Worm (Caenorhabditis elegans): Measurements from ENCODE around the gene K02G10.5.
A peak's percentile ranks its signal among the peaks of the same experiment; 100 is the strongest.

K02G10.5 gene

DNA sequence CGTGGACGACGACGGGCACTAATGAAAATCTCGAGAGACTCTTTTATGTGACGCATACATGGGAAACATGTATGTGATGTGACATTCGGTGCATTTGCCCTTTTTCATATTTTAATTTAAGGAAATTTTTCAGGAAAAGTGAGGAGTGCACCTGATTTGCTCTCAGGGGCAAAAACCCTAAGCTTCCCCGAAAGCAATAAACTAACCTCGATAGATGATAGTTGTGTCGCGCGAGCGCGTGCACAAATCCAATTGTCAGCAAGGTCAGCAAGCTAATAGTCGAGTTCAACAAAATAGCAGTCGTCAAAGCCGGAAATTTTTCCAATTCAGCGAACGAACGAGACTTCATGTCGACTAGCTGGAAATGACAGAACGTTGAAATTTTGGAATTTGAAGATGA, 27.1 kb upstream of the K02G10.5 start:
- peak; percentile 64 for TF ChIP-seq fkh-10 (GFP tag; optimal IDR thresholded peaks at IDR 0.05)
- TF ChIP-seq ceh-16 (tag; optimal IDR thresholded peaks at IDR 0.05), result no peak

DNA sequence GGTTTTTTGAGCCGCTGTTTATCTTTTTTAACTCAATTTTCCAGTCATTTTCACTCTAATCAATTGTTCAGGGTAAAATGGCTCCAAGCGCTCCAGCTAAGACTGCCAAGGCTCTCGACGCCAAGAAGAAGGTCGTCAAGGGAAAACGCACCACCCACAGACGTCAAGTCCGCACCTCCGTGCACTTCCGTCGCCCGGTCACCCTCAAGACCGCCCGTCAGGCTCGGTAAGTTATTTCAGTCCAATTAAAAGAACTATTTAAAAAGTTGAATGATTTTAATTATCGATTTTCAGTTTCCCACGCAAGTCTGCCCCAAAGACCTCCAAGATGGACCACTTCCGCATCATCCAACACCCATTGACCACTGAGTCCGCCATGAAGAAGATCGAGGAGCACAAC, 24.1 kb upstream of the K02G10.5 start, which contains the start of gene rpl-25.1:
TSS of gene rpl-25.1 (plus strand) at position 72 of the 400 bp plus-strand sequence.
- TF ChIP-seq lsy-12 (tag; optimal IDR thresholded peaks at IDR 0.05) (no peak), ceh-16 (tag; optimal IDR thresholded peaks at IDR 0.05) (no peak)

DNA sequence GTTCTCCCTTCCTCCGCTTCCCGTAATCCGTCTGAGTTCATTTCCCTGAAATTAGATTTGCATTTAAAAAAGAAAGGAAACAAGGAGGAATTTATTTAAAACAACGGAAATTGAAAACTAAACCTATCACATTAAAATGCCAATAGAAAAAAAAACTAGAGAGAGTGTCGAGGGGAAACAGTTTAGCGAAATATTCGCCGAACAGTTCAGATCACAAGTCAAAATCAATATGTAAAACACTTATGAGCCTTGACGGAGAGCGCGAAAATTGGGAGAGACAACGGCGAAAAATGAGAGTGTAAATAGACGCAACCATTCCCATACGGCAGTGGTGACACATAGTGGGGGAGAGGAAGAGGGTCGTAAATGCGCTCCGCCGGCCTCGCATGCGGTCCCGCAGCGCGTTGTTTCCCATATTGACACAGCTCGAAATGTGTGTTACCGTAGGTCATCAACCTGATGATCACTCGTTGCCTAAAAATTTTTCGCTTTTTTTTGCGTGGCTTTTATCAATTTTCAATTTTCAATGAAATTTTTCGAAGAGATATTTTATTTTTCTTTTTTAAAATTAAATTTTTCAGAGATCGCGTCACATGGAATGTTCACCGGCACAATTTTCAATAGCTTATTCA, 20.8 kb upstream of the K02G10.5 start, which contains the start of the genes dnj-14 and glit-1:
TSS of gene dnj-14 (minus strand) at position 51 of the 632 bp plus-strand sequence.
TSS of gene glit-1 (plus strand) at position 582 of the 632 bp plus-strand sequence.
- TF ChIP-seq nhr-12 (tag; optimal IDR thresholded peaks at IDR 0.05) (no peak), R02D3.7 (tag; optimal IDR thresholded peaks at IDR 0.05) (peak; percentile 49), lin-15B (tag; optimal IDR thresholded peaks at IDR 0.05) (peak; percentile 97), lin-39 (tag; optimal IDR thresholded peaks at IDR 0.05) (peak; percentile 99), nhr-237 (tag; optimal IDR thresholded peaks at IDR 0.05) (no peak), aly-2 (tag; optimal IDR thresholded peaks at IDR 0.05) (no peak), mdl-1 (tag; optimal IDR thresholded peaks at IDR 0.05) (peak; percentile 25), elt-1 (tag; optimal IDR thresholded peaks at IDR 0.05) (peak; percentile 19), fkh-10 (GFP tag; optimal IDR thresholded peaks at IDR 0.05) (peak; percentile 23), eor-1 (tag; optimal IDR thresholded peaks at IDR 0.05) (no peak), unc-39 (tag; optimal IDR thresholded peaks at IDR 0.05) (no peak), ceh-82 (tag; optimal IDR thresholded peaks at IDR 0.05) (peak; percentile 59), nhr-28 (tag; optimal IDR thresholded peaks at IDR 0.05) (no peak), nhr-67 (tag; optimal IDR thresholded peaks at IDR 0.05) (no peak), elt-2 (tag; optimal IDR thresholded peaks at IDR 0.05) (peak; percentile 91), skn-1 (tag; optimal IDR thresholded peaks at IDR 0.05) (peak; percentile 78), nhr-43 (tag; optimal IDR thresholded peaks at IDR 0.05; ENCODE audit: poor library complexity, severe bottlenecking) (peak; percentile 77), fos-1 (tag; optimal IDR thresholded peaks at IDR 0.05) (peak; percentile 81), jun-1 (tag; optimal IDR thresholded peaks at IDR 0.05) (peak; percentile 92), ama-1 (optimal IDR thresholded peaks at IDR 0.05) (peak; percentile 28), nhr-77 (tag; optimal IDR thresholded peaks at IDR 0.05) (no peak), nhr-11 (tag; optimal IDR thresholded peaks at IDR 0.05) (peak; percentile 38), elt-3 (tag; optimal IDR thresholded peaks at IDR 0.05) (peak in 1 of 3 experiments; percentile 35), egl-27 (tag; optimal IDR thresholded peaks at IDR 0.05) (peak; percentile 43), fkh-2 (tag; optimal IDR thresholded peaks at IDR 0.05) (no peak), daf-12 (tag; optimal IDR thresholded peaks at IDR 0.05) (no peak), pha-4 (tag; optimal IDR thresholded peaks at IDR 0.05) (peak; percentile 100), ceh-28 (tag; optimal IDR thresholded peaks at IDR 0.05) (peak; percentile 75), snpc-4 (tag; optimal IDR thresholded peaks at IDR 0.05) (peak; percentile 78), nhr-23 (tag; optimal IDR thresholded peaks at IDR 0.05) (peak; percentile 91), hmg-11 (tag; optimal IDR thresholded peaks at IDR 0.05) (peak; percentile 98), zag-1 (tag; optimal IDR thresholded peaks at IDR 0.05) (no peak), tbx-2 (tag; optimal IDR thresholded peaks at IDR 0.05) (peak; percentile 19), ztf-11 (tag; optimal IDR thresholded peaks at IDR 0.05) (no peak), nhr-25 (tag; optimal IDR thresholded peaks at IDR 0.05) (peak; percentile 96), unc-62 (GFP tag; optimal IDR thresholded peaks at IDR 0.05) (peak; percentile 27), ztf-4 (tag; optimal IDR thresholded peaks at IDR 0.05) (peak; percentile 61), pqm-1 (tag; optimal IDR thresholded peaks at IDR 0.05) (peak; percentile 69), nfya-1 (tag; optimal IDR thresholded peaks at IDR 0.05; ENCODE audit: insufficient read depth) (peak; percentile 97), lsy-12 (tag; optimal IDR thresholded peaks at IDR 0.05) (peak; percentile 81), egl-5 (tag; optimal IDR thresholded peaks at IDR 0.05) (peak; percentile 96)

Measured in whole organism, L3 larva.